Worm (Caenorhabditis elegans): ENCODE results near the gene F08C6.18.

The F08C6.18 gene

ce11 chrX:7569685-7570518 lies 3.5 kb downstream of the F08C6.18 start, which contains the start of gene apy-1:
Gene apy-1, minus strand, starts transcription at chrX:7569722.
- TF ChIP-seq C16A3.4 (tag; optimal IDR thresholded peaks at IDR 0.05): no peak
- TF ChIP-seq nhr-237 (tag; optimal IDR thresholded peaks at IDR 0.05): no peak
- TF ChIP-seq nhr-12 (tag; optimal IDR thresholded peaks at IDR 0.05): no peak
- no peak for TF ChIP-seq zip-4 (GFP tag; optimal IDR thresholded peaks at IDR 0.05)
- no peak for TF ChIP-seq fos-1 (tag; optimal IDR thresholded peaks at IDR 0.05)
- TF ChIP-seq alr-1 (tag; optimal IDR thresholded peaks at IDR 0.05; ENCODE audit: borderline replicate concordance): no peak
- TF ChIP-seq elt-3 (tag; optimal IDR thresholded peaks at IDR 0.05): no peak
- peak; percentile 23 for TF ChIP-seq C04F5.9 (tag; optimal IDR thresholded peaks at IDR 0.05)
- no peak for TF ChIP-seq pag-3 (tag; optimal IDR thresholded peaks at IDR 0.05; ENCODE audit: borderline replicate concordance, insufficient read depth)
- TF ChIP-seq dpl-1 (GFP tag; optimal IDR thresholded peaks at IDR 0.05): no peak
- peak; percentile 29 for TF ChIP-seq hlh-4 (tag; optimal IDR thresholded peaks at IDR 0.05)
- no peak for TF ChIP-seq ztf-4 (tag; optimal IDR thresholded peaks at IDR 0.05)
- TF ChIP-seq hpl-2 (GFP tag; optimal IDR thresholded peaks at IDR 0.05): no peak
- TF ChIP-seq fkh-8 (tag; optimal IDR thresholded peaks at IDR 0.05): no peak
- peak; percentile 50 for TF ChIP-seq nhr-71 (tag; optimal IDR thresholded peaks at IDR 0.05)
- TF ChIP-seq nhr-76 (tag; optimal IDR thresholded peaks at IDR 0.05): no peak
- peak; percentile 37 for TF ChIP-seq unc-86 (tag; optimal IDR thresholded peaks at IDR 0.05)
- peak; percentile 54 for TF ChIP-seq elt-2 (tag; optimal IDR thresholded peaks at IDR 0.05)
- TF ChIP-seq sptf-1 (tag; optimal IDR thresholded peaks at IDR 0.05): no peak
- TF ChIP-seq C34B4.2 (tag; optimal IDR thresholded peaks at IDR 0.05): no peak
- TF ChIP-seq unc-98 (GFP tag; IDR thresholded peaks at IDR 0.05): no peak
- no peak for TF ChIP-seq lin-13 (GFP tag; optimal IDR thresholded peaks at IDR 0.05)
- TF ChIP-seq tbx-2 (tag; optimal IDR thresholded peaks at IDR 0.05): peak; percentile 62
- peak; percentile 31 to 34 for TF ChIP-seq lsy-2 (tag; optimal IDR thresholded peaks at IDR 0.05)
- TF ChIP-seq efl-1 (optimal IDR thresholded peaks at IDR 0.05): no peak
- TF ChIP-seq efl-1 (GFP tag; optimal IDR thresholded peaks at IDR 0.05 in 1 of 2): no peak
- TF ChIP-seq ceh-8 (GFP tag; optimal IDR thresholded peaks at IDR 0.05): no peak
- TF ChIP-seq ztf-11 (tag; optimal IDR thresholded peaks at IDR 0.05): peak in 1 of 2 experiments; percentile 71
- no peak for TF ChIP-seq mef-2 (tag; optimal IDR thresholded peaks at IDR 0.05)
- TF ChIP-seq ceh-90 (tag; optimal IDR thresholded peaks at IDR 0.05): peak; percentile 59
- peak; percentile 61 for TF ChIP-seq lir-3 (tag; optimal IDR thresholded peaks at IDR 0.05; ENCODE audit: poor library complexity)
- TF ChIP-seq ces-1 (GFP tag; optimal IDR thresholded peaks at IDR 0.05): no peak
- no peak for TF ChIP-seq aly-2 (tag; optimal IDR thresholded peaks at IDR 0.05)
- peak; percentile 24 for TF ChIP-seq fkh-4 (tag; optimal IDR thresholded peaks at IDR 0.05; ENCODE audit: borderline replicate concordance)
- no peak for TF ChIP-seq unc-130 (tag; optimal IDR thresholded peaks at IDR 0.05)
- TF ChIP-seq ets-5 (GFP tag; IDR thresholded peaks at IDR 0.05): no peak
- no peak for TF ChIP-seq snpc-4 (tag; optimal IDR thresholded peaks at IDR 0.05)
- TF ChIP-seq fkh-10 (GFP tag; optimal IDR thresholded peaks at IDR 0.05): no peak
- TF ChIP-seq ceh-63 (GFP tag; optimal IDR thresholded peaks at IDR 0.05): no peak
- no peak for TF ChIP-seq nhr-77 (tag; optimal IDR thresholded peaks at IDR 0.05)
- no peak for TF ChIP-seq vab-15 (tag; optimal IDR thresholded peaks at IDR 0.05)
- peak; percentile 63 for TF ChIP-seq xbp-1 (tag; optimal IDR thresholded peaks at IDR 0.05)
- no peak for TF ChIP-seq efl-3 (GFP tag; optimal IDR thresholded peaks at IDR 0.05)
- peak; percentile 31 for TF ChIP-seq nhr-20 (tag; optimal IDR thresholded peaks at IDR 0.05)
- no peak for TF ChIP-seq egl-27 (tag; optimal IDR thresholded peaks at IDR 0.05)
- no peak for TF ChIP-seq mdl-1 (tag; optimal IDR thresholded peaks at IDR 0.05)
- peak in 1 of 2 experiments; percentile 48 for TF ChIP-seq lin-35 (GFP tag; optimal IDR thresholded peaks at IDR 0.05)
- TF ChIP-seq unc-62 (GFP tag; optimal IDR thresholded peaks at IDR 0.05): no peak
- no peak for TF ChIP-seq lin-39 (tag; optimal IDR thresholded peaks at IDR 0.05)
- TF ChIP-seq lin-15B (tag; optimal IDR thresholded peaks at IDR 0.05): no peak
- peak; percentile 51 for TF ChIP-seq swsn-7 (tag; optimal IDR thresholded peaks at IDR 0.05)
